Fruit fly (Drosophila melanogaster) whole organism, prepupa: Measurements from ENCODE around the gene CG42680.

ENCODE experiments used
- CG10631 ChIP-seq: fragments of 200-800 bp; sonication (Bioruptor generic); optimal IDR thresholded peaks from 2 replicates; lab custom pipeline; 2016; ENCODE audit warnings: missing biosample characterization, missing genetic modification characterization
- CG11762 ChIP-seq: fragments of 200-800 bp; sonication (Bioruptor generic); optimal IDR thresholded peaks from 3 replicates; lab custom pipeline; 2016; ENCODE audit warnings: missing biosample characterization, missing genetic modification characterization; ENCODE audit not compliant: insufficient read depth
- CG11902 ChIP-seq: fragments of 200-800 bp; sonication (Bioruptor generic); optimal IDR thresholded peaks from 3 replicates; lab custom pipeline; 2016; ENCODE audit warnings: missing biosample characterization, missing genetic modification characterization
- CG15336 ChIP-seq: fragments of 200-800 bp; sonication (Bioruptor generic); IDR thresholded peaks from 2 replicates; pipeline ENCODE4 v1.3.6; 2022; ENCODE audit warnings: missing biosample characterization, missing genetic modification characterization
- CG1621 ChIP-seq: fragments of 200-800 bp; sonication (Bioruptor generic); optimal IDR thresholded peaks from 3 replicates; lab custom pipeline; 2018; ENCODE audit warnings: missing biosample characterization, mild to moderate bottlenecking, missing genetic modification characterization
- CG16779 ChIP-seq: fragments of 200-800 bp; sonication (Bioruptor generic); optimal IDR thresholded peaks from 3 replicates; lab custom pipeline; 2017; ENCODE audit warnings: missing biosample characterization, mild to moderate bottlenecking, missing genetic modification characterization
- CG31627 ChIP-seq: fragments of 200-800 bp; sonication (Bioruptor generic); optimal IDR thresholded peaks from 3 replicates; lab custom pipeline; 2016; ENCODE audit warnings: missing biosample characterization, missing genetic modification characterization
- CG32006 ChIP-seq: fragments of 200-800 bp; sonication (Bioruptor generic); optimal IDR thresholded peaks from 3 replicates; lab custom pipeline; 2017; ENCODE audit warnings: missing biosample characterization, mild to moderate bottlenecking, missing genetic modification characterization
- CG3919 ChIP-seq: fragments of 200-800 bp; sonication (Bioruptor generic); optimal IDR thresholded peaks from 3 replicates; lab custom pipeline; 2016; ENCODE audit warnings: missing biosample characterization, missing genetic modification characterization
- CG6163 ChIP-seq: fragments of 200-800 bp; sonication (Bioruptor generic); IDR thresholded peaks from 3 replicates; pipeline ENCODE4 v1.3.6; 2022; ENCODE audit warnings: missing biosample characterization, missing genetic modification characterization
- CG6276 ChIP-seq: fragments of 200-800 bp; sonication (Bioruptor generic); optimal IDR thresholded peaks from 2 replicates; lab custom pipeline; 2017; ENCODE audit warnings: missing biosample characterization, mild to moderate bottlenecking, missing genetic modification characterization
- CG6792 ChIP-seq: fragments of 200-800 bp; sonication (Bioruptor generic); optimal IDR thresholded peaks from 3 replicates; lab custom pipeline; 2016; ENCODE audit warnings: missing biosample characterization, missing genetic modification characterization
- CG8119 ChIP-seq: fragments of 200-800 bp; sonication (Bioruptor generic); IDR thresholded peaks from 3 replicates; pipeline ENCODE4 v1.3.6; 2022; ENCODE audit warnings: missing biosample characterization, missing genetic modification characterization
- CG8632 ChIP-seq: fragments of 200-800 bp; sonication (Bioruptor generic); optimal IDR thresholded peaks from 3 replicates; lab custom pipeline; 2016; ENCODE audit warnings: missing biosample characterization, missing genetic modification characterization
- Eip75B ChIP-seq: fragments of 200-800 bp; sonication (Bioruptor generic); optimal IDR thresholded peaks from 3 replicates; lab custom pipeline; 2016; ENCODE audit warnings: missing biosample characterization, missing genetic modification characterization
- Eip78C ChIP-seq: fragments of 200-800 bp; sonication (Bioruptor generic); peaks from one replicate; lab custom pipeline; 2016; ENCODE audit warnings: missing biosample characterization, missing genetic modification characterization
- Eip93F ChIP-seq: fragments of 200-800 bp; sonication (Bioruptor generic); optimal IDR thresholded peaks from 2 replicates; lab custom pipeline; 2016; ENCODE audit warnings: missing biosample characterization, mild to moderate bottlenecking, missing genetic modification characterization
- Ets21C ChIP-seq: fragments of 200-800 bp; sonication (Bioruptor generic); optimal IDR thresholded peaks from 3 replicates; lab custom pipeline; 2016; ENCODE audit warnings: missing biosample characterization, missing genetic modification characterization
- Ets96B ChIP-seq: fragments of 200-800 bp; optimal IDR thresholded peaks from 2 replicates; lab custom pipeline; 2019; ENCODE audit warnings: missing biosample characterization, mild to moderate bottlenecking, missing genetic modification characterization, moderate library complexity
- Gug ChIP-seq: fragments of 200-800 bp; sonication (Bioruptor generic); IDR thresholded peaks from 2 replicates; pipeline ENCODE4 v1.3.6; 2022; ENCODE audit warnings: missing biosample characterization, missing genetic modification characterization
- Hr38 ChIP-seq: sonication (Bioruptor generic); optimal IDR thresholded peaks from 2 replicates; lab custom pipeline; 2016; ENCODE audit warnings: missing biosample characterization, missing genetic modification characterization
- Hr39 ChIP-seq: fragments of 200-800 bp; sonication (Bioruptor generic); optimal IDR thresholded peaks from 2 replicates; lab custom pipeline; 2016; ENCODE audit warnings: missing biosample characterization, missing genetic modification characterization
- Lpt ChIP-seq: fragments of 200-800 bp; sonication (Bioruptor generic); optimal IDR thresholded peaks from 3 replicates; lab custom pipeline; 2016; ENCODE audit warnings: missing biosample characterization, missing genetic modification characterization
- Met ChIP-seq: fragments of 200-800 bp; sonication (Bioruptor generic); optimal IDR thresholded peaks from 3 replicates; lab custom pipeline; 2016; ENCODE audit warnings: missing biosample characterization, missing genetic modification characterization
- OdsH ChIP-seq: fragments of 200-800 bp; sonication (Bioruptor generic); optimal IDR thresholded peaks from 3 replicates; lab custom pipeline; 2016; ENCODE audit warnings: missing biosample characterization, missing genetic modification characterization
- Smox ChIP-seq: fragments of 200-800 bp; sonication (Bioruptor generic); optimal IDR thresholded peaks from 3 replicates; lab custom pipeline; 2016; ENCODE audit warnings: missing biosample characterization, missing genetic modification characterization
- Sox102F ChIP-seq: fragments of 200-800 bp; sonication (Bioruptor generic); optimal IDR thresholded peaks from 2 replicates; lab custom pipeline; 2016; ENCODE audit warnings: missing biosample characterization, mild to moderate bottlenecking, missing genetic modification characterization
- Sox15 ChIP-seq: fragments of 200-800 bp; sonication (Bioruptor generic); optimal IDR thresholded peaks from 3 replicates; lab custom pipeline; 2016; ENCODE audit warnings: missing biosample characterization, missing genetic modification characterization
- cyc ChIP-seq: fragments of 200-800 bp; sonication (Bioruptor generic); optimal IDR thresholded peaks from 3 replicates; lab custom pipeline; 2016; ENCODE audit warnings: missing biosample characterization, missing genetic modification characterization
- dac ChIP-seq: fragments of 200-800 bp; sonication (Bioruptor generic); optimal IDR thresholded peaks from 2 replicates; lab custom pipeline; 2017; ENCODE audit warnings: missing biosample characterization, mild to moderate bottlenecking, missing genetic modification characterization
- dsx ChIP-seq: fragments of 200-800 bp; optimal IDR thresholded peaks from 3 replicates; lab custom pipeline; 2019; ENCODE audit warnings: missing biosample characterization, mild to moderate bottlenecking, missing genetic modification characterization, moderate library complexity; ENCODE audit not compliant: poor library complexity, severe bottlenecking
- esn ChIP-seq: fragments of 200-800 bp; sonication (Bioruptor generic); optimal IDR thresholded peaks from 2 replicates; lab custom pipeline; 2016; ENCODE audit warnings: missing biosample characterization, mild to moderate bottlenecking, missing genetic modification characterization, moderate library complexity
- fd85E ChIP-seq: fragments of 200-800 bp; sonication (Bioruptor generic); optimal IDR thresholded peaks from 3 replicates; lab custom pipeline; 2016; ENCODE audit warnings: missing biosample characterization, missing genetic modification characterization
- fkh ChIP-seq: fragments of 200-800 bp; sonication (Bioruptor generic); optimal IDR thresholded peaks from 3 replicates; lab custom pipeline; 2017; ENCODE audit warnings: missing biosample characterization, mild to moderate bottlenecking, missing genetic modification characterization, moderate library complexity
- lz ChIP-seq: fragments of 200-800 bp; sonication (Bioruptor generic); optimal IDR thresholded peaks from 3 replicates; lab custom pipeline; 2016; ENCODE audit warnings: missing biosample characterization, missing genetic modification characterization
- salr ChIP-seq, 2 experiments: fragments of 200-800 bp; sonication (Bioruptor generic); optimal IDR thresholded peaks; 3 replicates each; lab custom pipeline; 2016 to 2018; ENCODE audit warnings: missing biosample characterization in 2 of 2, missing genetic modification characterization in 2 of 2, mild to moderate bottlenecking in 1 of 2
- spab ChIP-seq: fragments of 200-800 bp; sonication (Bioruptor generic); optimal IDR thresholded peaks from 2 replicates; lab custom pipeline; 2017; ENCODE audit warnings: missing biosample characterization, mild to moderate bottlenecking, missing genetic modification characterization, missing genetic modification reagents
- svp ChIP-seq: fragments of 200-800 bp; sonication (Bioruptor generic); peaks from one replicate; lab custom pipeline; 2016; ENCODE audit warnings: missing biosample characterization, missing genetic modification characterization

CG42680 gene

DNA sequence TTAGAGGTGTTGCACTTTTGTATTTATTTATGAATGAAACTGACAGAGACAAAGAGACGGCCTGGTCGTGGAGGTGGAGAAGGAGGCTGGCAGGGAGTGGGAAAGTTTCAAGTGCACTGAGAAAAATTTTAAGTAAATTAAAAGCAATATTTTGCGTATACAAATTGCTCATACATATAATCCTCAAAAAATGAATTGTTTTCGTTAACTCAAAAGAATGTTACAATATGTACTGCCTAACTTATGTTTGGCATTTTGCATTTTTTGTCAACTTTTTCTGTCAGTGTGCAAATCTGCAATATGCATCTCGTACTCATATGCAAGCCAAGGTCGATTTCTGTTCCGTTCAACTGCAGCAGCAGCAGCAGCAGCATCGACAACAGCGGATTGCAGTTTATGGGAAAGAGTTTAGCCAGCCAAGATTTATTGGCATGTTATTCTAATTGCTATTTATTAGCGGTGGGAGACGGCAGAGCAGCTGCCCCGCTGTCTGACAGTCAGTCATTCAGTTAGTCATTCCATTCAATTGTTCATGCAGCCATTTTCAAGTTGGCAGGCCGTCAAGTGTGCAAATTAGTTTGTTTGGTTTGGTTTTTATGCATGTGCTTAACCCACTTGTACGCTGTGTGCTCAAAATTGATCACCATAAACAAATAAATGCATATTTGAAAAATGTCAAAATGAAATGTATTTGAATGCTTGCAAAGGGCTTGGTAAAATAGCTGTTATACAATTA, 43.1 kb upstream of the CG42680 start (continued):
- TF ChIP-seq salr (GFP tag; optimal IDR thresholded peaks at IDR 0.05; lab: Kevin White, UChicago) (peak; percentile 45 to 56), CG6276 (GFP tag; lab: Kevin White, UChicago) (peak; percentile 67), CG32006 (GFP tag; lab: Kevin White, UChicago) (peak; percentile 79), OdsH (peak; percentile 75), Eip93F (no peak), Lpt (peak; percentile 68), spab (GFP tag; lab: Kevin White, UChicago) (peak; percentile 48), CG3919 (GFP tag; lab: Kevin White, UChicago) (peak; percentile 77), Sox15 (GFP tag; lab: Kevin White, UChicago) (peak; percentile 53), Met (GFP tag; lab: Kevin White, UChicago) (peak; percentile 35), esn (GFP tag; lab: Kevin White, UChicago) (peak; percentile 58), CG11902 (GFP tag; lab: Kevin White, UChicago) (peak; percentile 57), CG15336 (peak; percentile 86), svp (GFP tag; lab: Kevin White, UChicago) (peak; percentile 63), fd85E (GFP tag; lab: Kevin White, UChicago) (no peak), CG8632 (peak; percentile 69), dac (GFP tag; lab: Kevin White, UChicago) (no peak), Hr39 (GFP tag; lab: Kevin White, UChicago) (peak; percentile 71), Gug (GFP tag; lab: Robert Waterston, UW) (peak; percentile 82)

DNA sequence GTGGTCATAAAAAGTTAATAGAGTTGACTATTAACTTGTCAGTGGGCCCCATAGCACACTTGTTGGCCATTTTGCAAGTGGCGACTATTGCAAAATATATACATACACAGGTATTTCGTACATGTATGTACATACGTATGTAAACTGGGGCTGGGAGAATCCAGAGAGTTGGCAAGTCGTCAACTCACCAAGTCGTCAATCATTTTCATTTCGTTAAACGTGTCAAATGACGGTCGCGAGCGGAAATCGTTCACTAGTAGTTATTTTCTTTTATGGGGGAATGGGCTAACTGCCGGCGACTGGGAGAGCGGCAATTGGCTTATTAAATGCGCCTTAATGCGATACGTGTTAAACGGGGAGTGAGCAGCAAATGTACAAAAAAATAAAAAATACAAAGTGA, 40.7 kb upstream of the CG42680 start:
- TF ChIP-seq CG11762 (GFP tag; lab: Kevin White, UChicago), result no peak
- no peak for TF ChIP-seq CG15336
- no peak for TF ChIP-seq CG6792
- no peak for TF ChIP-seq salr (GFP tag; optimal IDR thresholded peaks at IDR 0.05; lab: Kevin White, UChicago)
- TF ChIP-seq dsx, result no peak
- TF ChIP-seq Eip78C, result no peak
- no peak for TF ChIP-seq fkh (GFP tag; lab: Kevin White, UChicago)
- TF ChIP-seq Met (GFP tag; lab: Kevin White, UChicago), result no peak
- no peak for TF ChIP-seq Eip75B (GFP tag; lab: Kevin White, UChicago)
- no peak for TF ChIP-seq CG31627
- TF ChIP-seq CG6163 (GFP tag; lab: Robert Waterston, UW), result no peak
- TF ChIP-seq, all 60 proteins: peak for 0

DNA sequence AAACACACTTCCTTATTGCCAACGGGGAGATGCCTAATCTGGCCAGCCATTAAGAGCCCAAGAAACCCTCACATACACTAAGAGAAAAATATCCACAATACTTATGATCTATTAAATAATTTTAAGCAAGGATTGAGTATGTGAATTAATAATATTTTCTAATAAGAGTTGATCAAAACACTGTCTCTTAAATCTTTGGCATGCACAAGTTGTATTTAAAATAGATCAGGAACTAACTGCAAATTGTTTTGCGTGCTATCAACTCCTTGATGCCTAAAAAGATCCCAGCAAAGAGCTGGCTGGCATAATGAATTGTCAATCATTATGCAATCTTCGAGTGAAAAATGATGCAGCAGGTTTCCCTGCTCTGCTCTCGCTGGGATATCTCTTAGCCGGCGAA, 39.1 kb upstream of the CG42680 start:
- TF ChIP-seq Hr38 (GFP tag; lab: Kevin White, UChicago) (no peak), Eip78C (peak; percentile 50), cyc (no peak), CG10631 (GFP tag; lab: Kevin White, UChicago) (peak; percentile 0), svp (GFP tag; lab: Kevin White, UChicago) (peak; percentile 45), OdsH (peak; percentile 1), CG15336 (no peak), salr (GFP tag; optimal IDR thresholded peaks at IDR 0.05; lab: Kevin White, UChicago) (peak in 1 of 2 experiments; percentile 15), Met (GFP tag; lab: Kevin White, UChicago) (peak; percentile 8), Ets21C (GFP tag; lab: Kevin White, UChicago) (no peak), Smox (GFP tag; lab: Kevin White, UChicago) (no peak), lz (GFP tag; lab: Kevin White, UChicago) (no peak), CG1621 (tag; lab: Kevin White, UChicago) (no peak), CG16779 (no peak), Sox102F (GFP tag; lab: Kevin White, UChicago) (no peak), CG8119 (GFP tag; lab: Robert Waterston, UW) (no peak), Ets96B (tag; lab: Kevin White, UChicago) (peak; percentile 7), CG31627 (no peak)
